Fruit fly (Drosophila melanogaster): ENCODE results near the gene CG32069.
A peak's percentile ranks its signal among the peaks of the same experiment; 100 is the strongest.

Gene CG32069

dm6 chr3L:11093046-11093520 lies 30.7 kb upstream of the CG32069 start, which contains the start of gene JIL-1 (continued):
- TF ChIP-seq CrebB (tag; optimal IDR thresholded peaks at IDR 0.05) (no peak), gcm2 (GFP tag; optimal IDR thresholded peaks at IDR 0.05) (no peak), CG14667 (GFP tag; IDR thresholded peaks at IDR 0.05) (peak; percentile 41; the same call in 1 of the 2 replicates), CG11695 (GFP tag; IDR thresholded peaks at IDR 0.05) (0 out of 3 replicates have a peak, but pooled peaks have one; percentile 30), dan (GFP tag; IDR thresholded peaks at IDR 0.05) (no peak), amos (GFP tag; IDR thresholded peaks at IDR 0.05; ENCODE audit: partially characterized antibody) (peak; percentile 92), CG6175 (GFP tag; IDR thresholded peaks at IDR 0.05) (peak; percentile 71; the same call in 2 of the 3 replicates), maf-S (GFP tag; optimal IDR thresholded peaks at IDR 0.05) (no peak), CG11085 (GFP tag; IDR thresholded peaks at IDR 0.05) (peak; percentile 76), CTCF (GFP tag; optimal IDR thresholded peaks at IDR 0.05) (no peak), CG8944 (GFP tag; optimal IDR thresholded peaks at IDR 0.05) (peak; percentile 12), CG5953 (GFP tag; IDR thresholded peaks at IDR 0.05) (peak; percentile 56), h (optimal IDR thresholded peaks at IDR 0.05) (no peak), Dll (GFP tag; IDR thresholded peaks at IDR 0.05; ENCODE audit: partially characterized antibody) (peak; percentile 85), CG17802 (tag; optimal IDR thresholded peaks at IDR 0.05) (peak; percentile 36), jumu (GFP tag; optimal IDR thresholded peaks at IDR 0.05) (peak; percentile 35), sim (GFP tag; IDR thresholded peaks at IDR 0.05) (no peak), CG13894 (tag; optimal IDR thresholded peaks at IDR 0.05) (peak; percentile 31), E2f1 (GFP tag; IDR thresholded peaks at IDR 0.05) (peak; percentile 65), CG8281 (tag; optimal IDR thresholded peaks at IDR 0.05) (no peak), inv (GFP tag; IDR thresholded peaks at IDR 0.05; ENCODE audit: partially characterized antibody) (peak; percentile 83), pros (GFP tag; optimal IDR thresholded peaks at IDR 0.05) (no peak), D19B (GFP tag; optimal IDR thresholded peaks at IDR 0.05) (no peak), CG11560 (tag; IDR thresholded peaks at IDR 0.05) (peak; percentile 20; the same call in 1 of the 3 replicates), z (GFP tag; IDR thresholded peaks at IDR 0.05) (0 out of 3 replicates have a peak, but pooled peaks have one; percentile 28), ara (GFP tag; IDR thresholded peaks at IDR 0.05) (peak; percentile 68; the same call in 1 of the 2 replicates), peb (GFP tag; IDR thresholded peaks at IDR 0.05) (peak; percentile 33), Meics (GFP tag; optimal IDR thresholded peaks at IDR 0.05) (peak; percentile 69), CG6683 (GFP tag; optimal IDR thresholded peaks at IDR 0.05) (no peak), croc (GFP tag; conservative IDR thresholded peaks at IDR 0.05) (peak; percentile 54; the same call in 2 of the 3 replicates), CG7745 (tag; optimal IDR thresholded peaks at IDR 0.05) (no peak), Ets65A (GFP tag) (peak; percentile 96), eve (GFP tag; optimal IDR thresholded peaks at IDR 0.05) (peak in 1 of 2 experiments; percentile 46), Hmr (GFP tag; optimal IDR thresholded peaks at IDR 0.05) (peak; percentile 77), HHEX (GFP tag; optimal IDR thresholded peaks at IDR 0.05) (peak; percentile 20), sr (GFP tag; IDR thresholded peaks at IDR 0.05) (peak; percentile 5; the same call in 1 of the 3 replicates), CG9437 (GFP tag; optimal IDR thresholded peaks at IDR 0.05) (peak; percentile 30), Opbp (GFP tag; IDR thresholded peaks at IDR 0.05; ENCODE audit: partially characterized antibody) (peak; percentile 93), br (optimal IDR thresholded peaks at IDR 0.05) (no peak), CG10321 (GFP tag; IDR thresholded peaks at IDR 0.05) (no peak), CG9727 (GFP tag; optimal IDR thresholded peaks at IDR 0.05) (peak; percentile 28), stc (GFP tag; IDR thresholded peaks at IDR 0.05) (peak; percentile 39; the same call in 1 of the 2 replicates), CG31365 (tag; optimal IDR thresholded peaks at IDR 0.05) (no peak), row (GFP tag; IDR thresholded peaks at IDR 0.05) (peak; percentile 93), NC2β (GFP tag; optimal IDR thresholded peaks at IDR 0.05) (peak; percentile 52), CG3847 (GFP tag; IDR thresholded peaks at IDR 0.05) (peak; percentile 96), B-H2 (GFP tag; optimal IDR thresholded peaks at IDR 0.05) (peak; percentile 86), sens-2 (GFP tag; IDR thresholded peaks at IDR 0.05) (no peak), prd (optimal IDR thresholded peaks at IDR 0.05) (no peak), prd (GFP tag; IDR thresholded peaks at IDR 0.05) (peak; percentile 72; the same call in 2 of the 3 replicates), sima (GFP tag; optimal IDR thresholded peaks at IDR 0.05) (no peak), schlank (tag; optimal IDR thresholded peaks at IDR 0.05) (no peak)
